Worm (Caenorhabditis elegans) whole organism, late embryonic: Measurements from ENCODE around the gene col-144.

Experiments
- C08G9.2 ChIP-seq: sonication (generic microtip); optimal IDR thresholded peaks from 2 replicates; lab custom pipeline; 2016; ENCODE audit warnings: mild to moderate bottlenecking, missing genetic modification characterization, moderate library complexity, missing compliant biosample characterization
- F13H6.1 ChIP-seq: sonication (generic microtip); optimal IDR thresholded peaks from 2 replicates; lab custom pipeline; 2016; ENCODE audit warnings: missing genetic modification characterization, missing compliant biosample characterization
- K09A11.1 ChIP-seq: sonication (generic microtip); optimal IDR thresholded peaks from 2 replicates; lab custom pipeline; 2017; ENCODE audit warnings: antibody characterized with exemption, mild to moderate bottlenecking, missing genetic modification characterization, missing compliant biosample characterization; ENCODE audit not compliant: insufficient read depth
- ceh-14 ChIP-seq: sonication (generic microtip); optimal IDR thresholded peaks from 2 replicates; lab custom pipeline; 2016; ENCODE audit warnings: missing genotype, missing genetic modification characterization, missing compliant biosample characterization
- ceh-19 ChIP-seq: fragments of 200-800 bp; sonication (Bioruptor generic); optimal IDR thresholded peaks from 2 replicates; lab custom pipeline; 2018; ENCODE audit warnings: mild to moderate bottlenecking, missing genetic modification characterization, missing compliant biosample characterization
- ceh-2 ChIP-seq: sonication (generic microtip); optimal IDR thresholded peaks from 2 replicates; lab custom pipeline; 2016; ENCODE audit warnings: missing genotype, missing genetic modification characterization, missing compliant biosample characterization
- ceh-24 ChIP-seq: sonication (generic microtip); optimal IDR thresholded peaks from 2 replicates; lab custom pipeline; 2016; ENCODE audit warnings: mild to moderate bottlenecking, missing genetic modification characterization, missing compliant biosample characterization
- ceh-45 ChIP-seq: fragments of 200-800 bp; sonication (Bioruptor generic); IDR thresholded peaks from 2 replicates; pipeline ENCODE4 v1.3.6; 2022; ENCODE audit warnings: missing genetic modification reagents, missing genetic modification characterization, missing compliant biosample characterization
- dmd-4 ChIP-seq: sonication (generic microtip); optimal IDR thresholded peaks from 2 replicates; lab custom pipeline; 2016; ENCODE audit warnings: borderline replicate concordance, missing genetic modification characterization, missing compliant biosample characterization
- dve-1 ChIP-seq: sonication (generic microtip); optimal IDR thresholded peaks from 2 replicates; lab custom pipeline; 2017; ENCODE audit warnings: antibody characterized with exemption, mild to moderate bottlenecking, missing genetic modification characterization, missing compliant biosample characterization
- elt-4 ChIP-seq: sonication (generic microtip); optimal IDR thresholded peaks from 2 replicates; lab custom pipeline; 2016; ENCODE audit warnings: missing genetic modification characterization, missing compliant biosample characterization
- fax-1 ChIP-seq: sonication (generic microtip); optimal IDR thresholded peaks from 2 replicates; lab custom pipeline; 2016; ENCODE audit warnings: missing genotype, missing genetic modification characterization, missing compliant biosample characterization
- fkh-10 ChIP-seq: fragments of 150-350 bp; optimal IDR thresholded peaks from 2 replicates; lab custom pipeline; 2014; ENCODE audit warnings: missing biosample characterization, missing genetic modification reagents, missing genetic modification characterization
- gmeb-2 ChIP-seq: sonication (generic microtip); optimal IDR thresholded peaks from 2 replicates; lab custom pipeline; 2016; ENCODE audit warnings: missing genetic modification characterization, inconsistent platforms, missing compliant biosample characterization
- hlh-13 ChIP-seq: fragments of 200-800 bp; sonication (Bioruptor generic); optimal IDR thresholded peaks from 2 replicates; lab custom pipeline; 2018; ENCODE audit warnings: mild to moderate bottlenecking, missing genetic modification characterization, missing compliant biosample characterization
- hlh-30 ChIP-seq: sonication (generic microtip); optimal IDR thresholded peaks from 2 replicates; lab custom pipeline; 2017; ENCODE audit warnings: antibody characterized with exemption, missing genetic modification characterization, missing compliant biosample characterization; ENCODE audit not compliant: insufficient read depth
- hlh-8 ChIP-seq: sonication (generic microtip); optimal IDR thresholded peaks from 2 replicates; lab custom pipeline; 2016; ENCODE audit warnings: missing genotype, missing genetic modification characterization, missing compliant biosample characterization
- nfya-1 ChIP-seq: sonication (generic microtip); optimal IDR thresholded peaks from 2 replicates; lab custom pipeline; 2017; ENCODE audit warnings: missing genetic modification characterization, mild to moderate bottlenecking, missing compliant biosample characterization, antibody characterized with exemption, moderate library complexity
- odd-2 ChIP-seq: sonication (generic microtip); optimal IDR thresholded peaks from 2 replicates; lab custom pipeline; 2017; ENCODE audit warnings: antibody characterized with exemption, mild to moderate bottlenecking, missing genetic modification characterization, missing compliant biosample characterization
- pat-9 ChIP-seq: fragments of 200-800 bp; sonication (Bioruptor generic); optimal IDR thresholded peaks from 2 replicates; lab custom pipeline; 2018; ENCODE audit warnings: mild to moderate bottlenecking, missing genetic modification characterization, moderate library complexity, missing compliant biosample characterization
- pax-1 ChIP-seq: fragments of 150-350 bp; optimal IDR thresholded peaks from 2 replicates; lab custom pipeline; 2014; ENCODE audit warnings: missing biosample characterization, missing genetic modification characterization
- pha-4 ChIP-seq: fragments of 150-350 bp; optimal IDR thresholded peaks from 2 replicates; lab custom pipeline; 2018; ENCODE audit warnings: missing biosample characterization, missing genetic modification reagents, missing genetic modification characterization
- pqm-1 ChIP-seq: sonication (generic microtip); optimal IDR thresholded peaks from 2 replicates; lab custom pipeline; 2016; ENCODE audit warnings: missing genetic modification characterization, missing compliant biosample characterization
- rnt-1 ChIP-seq: sonication (generic microtip); optimal IDR thresholded peaks from 2 replicates; lab custom pipeline; 2016; ENCODE audit warnings: missing genetic modification characterization, missing compliant biosample characterization
- sox-2 ChIP-seq: fragments of 200-800 bp; sonication (Bioruptor generic); IDR thresholded peaks from 2 replicates; pipeline ENCODE4 v1.3.6; 2022; ENCODE audit warnings: missing genetic modification reagents, missing genetic modification characterization, missing compliant biosample characterization
- sox-4 ChIP-seq: sonication (generic microtip); optimal IDR thresholded peaks from 2 replicates; lab custom pipeline; 2017; ENCODE audit warnings: mild to moderate bottlenecking, missing genetic modification characterization, inconsistent platforms, missing compliant biosample characterization
- syd-9 ChIP-seq: sonication (generic microtip); optimal IDR thresholded peaks from 2 replicates; lab custom pipeline; 2016; ENCODE audit warnings: mild to moderate bottlenecking, missing genetic modification characterization, moderate library complexity, missing compliant biosample characterization
- tbx-2 ChIP-seq: sonication (generic microtip); optimal IDR thresholded peaks from 2 replicates; lab custom pipeline; 2016; ENCODE audit warnings: missing genetic modification characterization, missing compliant biosample characterization
- tbx-7 ChIP-seq: sonication (generic microtip); optimal IDR thresholded peaks from 2 replicates; lab custom pipeline; 2016; ENCODE audit warnings: missing genotype, missing genetic modification characterization, missing compliant biosample characterization
- ttx-3 ChIP-seq: sonication (generic microtip); optimal IDR thresholded peaks from 2 replicates; lab custom pipeline; 2016; ENCODE audit warnings: missing genetic modification reagents, missing genetic modification characterization, missing compliant biosample characterization
- unc-3 ChIP-seq, 2 experiments: fragments of 200-800 bp in 1 of 2; sonication (Bioruptor generic) in 1 of 2; sonication (generic microtip) in 1 of 2; conservative IDR thresholded peaks in 1 of 2; optimal IDR thresholded peaks in 1 of 2; 2 replicates each; pipeline versions ENCODE4 v1.3.6 to Lab custom; 2016 to 2022; ENCODE audit warnings: missing compliant biosample characterization in 2 of 2, missing genetic modification characterization in 2 of 2, missing genetic modification reagents in 1 of 2
- unc-42 ChIP-seq: sonication (generic microtip); optimal IDR thresholded peaks from 2 replicates; lab custom pipeline; 2016; ENCODE audit warnings: missing genotype, missing genetic modification characterization, missing compliant biosample characterization
- unc-55 ChIP-seq: sonication (generic microtip); optimal IDR thresholded peaks from 2 replicates; lab custom pipeline; 2017; ENCODE audit warnings: missing biosample characterization, missing genetic modification reagents, missing genetic modification characterization
- unc-86 ChIP-seq: sonication (generic microtip); optimal IDR thresholded peaks from 2 replicates; lab custom pipeline; 2016; ENCODE audit warnings: missing genetic modification characterization, missing compliant biosample characterization
- ztf-16 ChIP-seq: sonication (generic microtip); optimal IDR thresholded peaks from 2 replicates; lab custom pipeline; 2017; ENCODE audit warnings: missing genetic modification characterization, missing compliant biosample characterization

col-144 gene

ce11 chrV:9126316-9126715 lies 34.1 kb downstream of the col-144 start, which contains the start of gene F21C10.4 (continued):
- no peak for TF ChIP-seq hlh-30
- TF ChIP-seq, all 69 proteins: peak for 0

- no peak for TF ChIP-seq K09A11.1 (tag; lab: Kevin White, UChicago)
- no peak for TF ChIP-seq fax-1 (tag; lab: Kevin White, UChicago)
- TF ChIP-seq ceh-24 (tag; lab: Kevin White, UChicago) = no peak
- TF ChIP-seq pat-9 (tag; lab: Kevin White, UChicago) = no peak
- TF ChIP-seq dve-1 (tag; lab: Kevin White, UChicago) = no peak
- TF ChIP-seq unc-86 = no peak
- TF ChIP-seq hlh-30 = no peak
These were observed 35.1 kb downstream of the col-144 start, which contains the start of gene F21C10.5 for ce11 chrV:9125345-9125744. Gene F21C10.5 (plus strand): TSS chrV:9125645.

ce11 chrV:9124180-9124579 lies 36.3 kb downstream of the col-144 start, which contains the start of gene F21C10.6:
Gene F21C10.6 (plus strand): TSS chrV:9124480.
- no peak for TF ChIP-seq fkh-10 (GFP tag; lab: Kevin White, UChicago)
- TF ChIP-seq sox-4 (tag; lab: Kevin White, UChicago) = no peak

ce11 chrV:9123186-9123585 lies 37.3 kb downstream of the col-144 start, which contains the start of gene F21C10.11:
Gene F21C10.11 (plus strand): TSS chrV:9123486.
- TF ChIP-seq F13H6.1 (no peak), ceh-14 (tag; lab: Kevin White, UChicago) (no peak), ceh-2 (no peak), hlh-8 (tag; lab: Kevin White, UChicago) (no peak), pha-4 (tag; lab: Kevin White, UChicago) (no peak), odd-2 (no peak), hlh-13 (GFP tag; lab: Kevin White, UChicago) (no peak), unc-86 (no peak), rnt-1 (tag; lab: Kevin White, UChicago) (no peak), tbx-7 (tag; lab: Kevin White, UChicago) (no peak), C08G9.2 (tag; lab: Kevin White, UChicago) (no peak), hlh-30 (no peak), ceh-24 (tag; lab: Kevin White, UChicago) (no peak), dmd-4 (tag; lab: Kevin White, UChicago) (no peak), ztf-16 (tag; lab: Kevin White, UChicago) (no peak), ceh-45 (GFP tag; lab: Robert Waterston, UW) (no peak), dve-1 (tag; lab: Kevin White, UChicago) (no peak), unc-55 (GFP tag; lab: Kevin White, UChicago) (no peak), ttx-3 (tag; lab: Kevin White, UChicago) (no peak)

ce11 chrV:9122004-9122403 lies 38.4 kb downstream of the col-144 start, which contains the start of gene F21C10.13:
Gene F21C10.13 (plus strand): TSS chrV:9122304.
- TF ChIP-seq hlh-30 (no peak), syd-9 (tag; lab: Kevin White, UChicago) (no peak), hlh-8 (tag; lab: Kevin White, UChicago) (no peak), unc-42 (tag; lab: Kevin White, UChicago) (no peak), ceh-19 (GFP tag; lab: Kevin White, UChicago) (no peak), gmeb-2 (tag; lab: Kevin White, UChicago) (no peak), pha-4 (tag; lab: Kevin White, UChicago) (no peak), nfya-1 (tag; lab: Kevin White, UChicago) (no peak), unc-3 (GFP tag; conservative IDR thresholded peaks at IDR 0.05; lab: Robert Waterston, UW) (no peak), unc-3 (tag; optimal IDR thresholded peaks at IDR 0.05; lab: Kevin White, UChicago) (no peak), hlh-13 (GFP tag; lab: Kevin White, UChicago) (no peak), unc-86 (no peak), odd-2 (no peak), sox-2 (GFP tag; lab: Robert Waterston, UW) (no peak), elt-4 (tag; lab: Kevin White, UChicago) (no peak), pqm-1 (tag; lab: Kevin White, UChicago) (no peak), tbx-7 (tag; lab: Kevin White, UChicago) (no peak), pax-1 (tag; lab: Kevin White, UChicago) (no peak), tbx-2 (tag; lab: Kevin White, UChicago) (no peak)
